Worm (Caenorhabditis elegans): ENCODE data around the gene gip-1.

ce11 chrIII:2329336-2329735 is 18.1 kb upstream of the gip-1 start, which contains the start of gene Y54F10BM.12:
- no peak for TF ChIP-seq aly-2 (tag; optimal IDR thresholded peaks at IDR 0.05)
- no peak for TF ChIP-seq zag-1 (tag; optimal IDR thresholded peaks at IDR 0.05)
- no peak for TF ChIP-seq nhr-11 (tag; optimal IDR thresholded peaks at IDR 0.05)
- no peak for TF ChIP-seq jun-1 (tag; optimal IDR thresholded peaks at IDR 0.05)
- TF ChIP-seq lin-13 (GFP tag; optimal IDR thresholded peaks at IDR 0.05), result no peak
- TF ChIP-seq pqm-1 (tag; optimal IDR thresholded peaks at IDR 0.05), result no peak
- no peak for TF ChIP-seq egl-27 (tag; optimal IDR thresholded peaks at IDR 0.05)
- no peak for TF ChIP-seq pha-4 (GFP tag; IDR thresholded peaks at IDR 0.05)
- TF ChIP-seq pha-4 (tag; optimal IDR thresholded peaks at IDR 0.05), result no peak
- TF ChIP-seq daf-12 (tag; optimal IDR thresholded peaks at IDR 0.05), result no peak
- no peak for TF ChIP-seq nhr-77 (tag; optimal IDR thresholded peaks at IDR 0.05)
- TF ChIP-seq ZK546.5 (tag; optimal IDR thresholded peaks at IDR 0.05), result no peak
- TF ChIP-seq ama-1 (optimal IDR thresholded peaks at IDR 0.05), result no peak
- TF ChIP-seq mep-1 (tag; optimal IDR thresholded peaks at IDR 0.05), result no peak

All from whole organism, L4 larva.